Worm (Caenorhabditis elegans): ENCODE data around the gene psf-1.

ce11 chrII:9937611-9938010, 30.9 kb upstream of the psf-1 start:
- TF ChIP-seq him-1 (tag; optimal IDR thresholded peaks at IDR 0.05) (no peak), W03F9.2 (tag; optimal IDR thresholded peaks at IDR 0.05) (peak; percentile 66), dao-5 (tag; optimal IDR thresholded peaks at IDR 0.05) (no peak)
